Fruit fly (Drosophila melanogaster) whole organism, embryonic: ENCODE data around the gene CG15011.
A peak's percentile ranks its signal among the peaks of the same experiment; 100 is the strongest.

Experiments
- CG17361 ChIP-seq: fragments of 200-800 bp; sonication (Bioruptor generic); IDR thresholded peaks from 3 replicates; pipeline ENCODE4 v1.3.6; 2022; ENCODE audit warnings: missing biosample characterization, missing genetic modification characterization
- CG8765 ChIP-seq: fragments of 200-800 bp; sonication (Bioruptor generic); IDR thresholded peaks from 2 replicates; pipeline ENCODE4 v1.3.6; 2022; ENCODE audit warnings: missing biosample characterization, missing genetic modification characterization
- Max ChIP-seq: fragments of 200-800 bp; sonication (Bioruptor generic); optimal IDR thresholded peaks from 2 replicates; lab custom pipeline; 2016; ENCODE audit warnings: missing biosample characterization, mild to moderate bottlenecking, missing genetic modification characterization
- Stat92E ChIP-seq, 3 experiments: fragments of >200 bp in 2 of 3; fragments of 200-800 bp in 1 of 3; sonication (Bioruptor generic) in 1 of 3; optimal IDR thresholded peaks; 2 replicates each; lab custom pipeline; 2017 to 2019; ENCODE audit warnings: missing biosample characterization in 3 of 3, missing genetic modification characterization in 3 of 3, mild to moderate bottlenecking in 1 of 3, moderate library complexity in 1 of 3
- lov ChIP-seq, 2 experiments: fragments of 200-800 bp in 1 of 2; fragments of >200 bp in 1 of 2; sonication (Bioruptor generic) in 1 of 2; IDR thresholded peaks in 1 of 2; optimal IDR thresholded peaks in 1 of 2; 2 replicates in 1 of 2; 3 replicates in 1 of 2; pipeline versions ENCODE4 v1.3.6 to Lab custom; 2017 to 2022; ENCODE audit warnings: missing biosample characterization in 1 of 2, missing genetic modification characterization in 1 of 2

DNA sequence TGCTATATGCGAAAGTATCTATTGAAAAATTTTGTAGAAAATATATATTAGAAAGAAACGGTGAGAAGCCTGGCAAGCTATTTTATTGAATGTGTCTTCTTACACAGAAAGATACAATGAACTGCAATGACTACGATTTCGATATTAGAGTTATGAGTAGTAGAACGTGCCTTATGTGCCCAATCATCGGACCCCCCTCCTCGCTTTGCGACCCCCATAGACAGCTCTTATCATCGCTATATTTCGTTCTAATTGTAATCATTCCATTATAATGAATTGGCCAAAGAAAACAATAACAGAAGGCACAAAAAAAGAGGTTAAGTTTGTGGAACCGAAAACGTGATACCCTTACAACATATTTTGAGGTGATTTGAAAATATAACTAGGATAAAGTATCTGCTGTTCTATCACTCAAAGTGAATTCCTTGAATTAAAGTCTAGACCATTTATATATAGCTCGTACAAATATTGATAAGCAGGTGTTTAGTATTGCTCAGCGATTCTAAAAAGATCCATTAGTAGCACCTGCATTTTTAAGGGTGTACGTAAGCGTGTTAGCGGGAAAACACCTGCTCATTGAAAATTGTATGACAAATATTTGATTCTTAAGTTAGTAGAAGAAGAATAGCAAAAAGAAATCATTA lies 26.1 kb downstream of the CG15011 start:
- TF ChIP-seq Stat92E (GFP tag; optimal IDR thresholded peaks at IDR 0.05; lab: Kevin White, UChicago) (no peak), CG8765 (GFP tag; lab: Robert Waterston, UW) (no peak), lov (optimal IDR thresholded peaks at IDR 0.05; lab: Kevin White, UChicago) (no peak), lov (GFP tag; IDR thresholded peaks at IDR 0.05; lab: Robert Waterston, UW) (no peak), CG17361 (GFP tag; lab: Robert Waterston, UW) (peak; percentile 57; the same call in 2 of the 3 replicates), Max (GFP tag; lab: Kevin White, UChicago) (no peak)
